Worm (Caenorhabditis elegans): Measurements from ENCODE around the gene nhr-221.
A peak's percentile ranks its signal among the peaks of the same experiment; 100 is the strongest.

nhr-221 gene

DNA sequence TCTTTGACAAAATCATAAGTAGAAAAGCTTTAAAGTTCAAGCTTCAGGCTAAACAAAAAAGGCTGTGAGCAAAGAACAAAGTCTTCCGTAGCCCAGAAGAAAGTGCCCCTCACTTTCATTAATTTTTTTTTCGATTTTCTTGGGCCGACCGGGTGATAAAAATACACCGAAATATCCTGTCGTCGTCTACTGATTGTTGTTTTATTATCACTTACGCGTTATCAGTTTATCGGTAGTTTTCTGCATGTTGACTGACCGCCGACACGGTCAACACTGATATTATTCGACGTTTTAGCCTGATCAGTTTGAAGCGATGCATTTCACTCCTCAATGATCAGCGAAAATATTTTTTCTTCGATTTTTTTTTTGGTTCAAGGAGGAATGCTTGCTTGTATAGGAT lies 45.2 kb upstream of the nhr-221 start:
- 0 out of 2 replicates have a peak, but pooled peaks have one; percentile 9 for TF ChIP-seq madf-3 (GFP tag; IDR thresholded peaks at IDR 0.05)
- TF ChIP-seq aptf-2 (GFP tag; conservative IDR thresholded peaks at IDR 0.05), result no peak
- TF ChIP-seq dpff-1 (tag; optimal IDR thresholded peaks at IDR 0.05), result no peak
- peak; percentile 23; the same call in 1 of the 2 replicates for TF ChIP-seq Y56A3A.18 (GFP tag; IDR thresholded peaks at IDR 0.05)

DNA sequence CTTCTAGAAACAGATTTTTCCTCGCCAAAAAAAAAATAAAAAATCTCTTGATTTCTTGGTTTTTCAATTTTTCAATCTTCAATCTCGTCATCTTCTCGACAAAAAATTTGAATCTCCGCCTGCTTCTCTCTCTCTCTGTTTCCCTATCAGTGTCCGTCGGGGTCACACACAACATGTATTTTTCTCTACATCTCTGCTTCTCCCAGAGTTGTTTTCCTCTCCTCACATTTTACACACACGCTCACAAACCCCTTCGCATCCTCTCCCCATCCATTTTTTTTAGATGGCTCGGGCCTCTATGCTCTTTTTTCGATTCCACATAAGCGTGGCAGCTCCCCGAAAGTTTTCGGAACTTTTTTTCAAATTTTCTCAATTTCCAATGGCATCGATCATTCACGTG lies 44.6 kb upstream of the nhr-221 start:
- TF ChIP-seq nhr-179 (tag; optimal IDR thresholded peaks at IDR 0.05) (no peak), attf-5 (GFP tag; optimal IDR thresholded peaks at IDR 0.05) (peak; percentile 70), egrh-3 (GFP tag; IDR thresholded peaks at IDR 0.05) (no peak), ztf-26 (tag; optimal IDR thresholded peaks at IDR 0.05) (no peak), somi-1 (GFP tag; optimal IDR thresholded peaks at IDR 0.05) (peak; percentile 31), attf-3 (GFP tag; conservative IDR thresholded peaks at IDR 0.05) (no peak), ama-1 (optimal IDR thresholded peaks at IDR 0.05) (peak; percentile 49), ama-1 (GFP tag; optimal IDR thresholded peaks at IDR 0.05) (no peak), snpc-4 (GFP tag; optimal IDR thresholded peaks at IDR 0.05) (no peak), snpc-4 (tag; optimal IDR thresholded peaks at IDR 0.05) (peak in 1 of 4 experiments; percentile 5), madf-6 (GFP tag; IDR thresholded peaks at IDR 0.05) (no peak; the same call in 1 of the 2 replicates), pha-4 (tag; optimal IDR thresholded peaks at IDR 0.05) (no peak), cebp-2 (GFP tag; IDR thresholded peaks at IDR 0.05) (no peak), hmg-1.2 (GFP tag; IDR thresholded peaks at IDR 0.05) (peak; percentile 51), ccch-3 (GFP tag; optimal IDR thresholded peaks at IDR 0.05) (no peak), lin-54 (GFP tag; optimal IDR thresholded peaks at IDR 0.05) (peak; percentile 11), nhr-80 (tag; optimal IDR thresholded peaks at IDR 0.05) (peak; percentile 58), F37B4.10 (GFP tag; IDR thresholded peaks at IDR 0.05) (no peak), F57A8.1 (GFP tag; optimal IDR thresholded peaks at IDR 0.05) (no peak), K12H6.12 (tag; optimal IDR thresholded peaks at IDR 0.05) (no peak), rcor-1 (GFP tag; IDR thresholded peaks at IDR 0.05) (peak; percentile 24; the same call in 1 of the 2 replicates), aptf-2 (GFP tag; conservative IDR thresholded peaks at IDR 0.05) (no peak), B0035.1 (tag; optimal IDR thresholded peaks at IDR 0.05) (no peak), lag-1 (GFP tag; IDR thresholded peaks at IDR 0.05) (no peak), cebp-1 (GFP tag; IDR thresholded peaks at IDR 0.05) (no peak), cebp-1 (tag; optimal IDR thresholded peaks at IDR 0.05) (peak; percentile 45), fkh-3 (tag; optimal IDR thresholded peaks at IDR 0.05) (no peak), chd-7 (tag; optimal IDR thresholded peaks at IDR 0.05) (no peak), F22D6.2 (tag; optimal IDR thresholded peaks at IDR 0.05) (no peak), Y53F4B.3 (GFP tag; IDR thresholded peaks at IDR 0.05) (no peak), aptf-3 (GFP tag; IDR thresholded peaks at IDR 0.05) (no peak), dpl-1 (GFP tag; optimal IDR thresholded peaks at IDR 0.05) (no peak), atf-7 (tag; optimal IDR thresholded peaks at IDR 0.05) (peak; percentile 12), snpc-1.3 (tag; optimal IDR thresholded peaks at IDR 0.05; ENCODE audit: insufficient read depth) (no peak), lir-1 (GFP tag; conservative IDR thresholded peaks at IDR 0.05) (no peak)

DNA sequence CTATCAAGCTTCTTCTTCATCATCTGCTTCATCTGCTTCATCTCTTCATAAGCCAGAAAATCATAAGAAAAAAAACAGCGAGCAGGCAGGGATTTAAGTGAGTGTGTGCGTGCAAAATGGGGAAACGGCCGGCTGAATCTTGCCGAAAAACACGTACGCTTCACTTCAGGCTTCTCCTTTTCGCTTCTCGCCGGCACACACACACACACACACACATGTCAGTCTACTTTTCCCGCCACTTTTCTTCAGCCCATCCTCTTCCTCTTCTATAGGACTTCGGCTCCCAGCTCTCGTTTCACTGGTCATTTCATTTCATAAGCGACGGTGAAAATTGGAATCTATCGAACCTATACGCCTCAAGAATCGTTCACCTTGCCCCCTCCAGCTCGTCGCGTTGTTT lies 44.1 kb upstream of the nhr-221 start:
- TF ChIP-seq lin-26 (GFP tag; IDR thresholded peaks at IDR 0.05), result 0 out of 2 replicates have a peak, but pooled peaks have one; percentile 12
- TF ChIP-seq zfh-2 (GFP tag; conservative IDR thresholded peaks at IDR 0.05), result peak; percentile 50; the same call in 1 of the 2 replicates
- no peak for TF ChIP-seq F39B2.1 (GFP tag; IDR thresholded peaks at IDR 0.05)

Data from whole organism, young adult.